Worm (Caenorhabditis elegans): ENCODE results near the gene F55G11.1.

DNA sequence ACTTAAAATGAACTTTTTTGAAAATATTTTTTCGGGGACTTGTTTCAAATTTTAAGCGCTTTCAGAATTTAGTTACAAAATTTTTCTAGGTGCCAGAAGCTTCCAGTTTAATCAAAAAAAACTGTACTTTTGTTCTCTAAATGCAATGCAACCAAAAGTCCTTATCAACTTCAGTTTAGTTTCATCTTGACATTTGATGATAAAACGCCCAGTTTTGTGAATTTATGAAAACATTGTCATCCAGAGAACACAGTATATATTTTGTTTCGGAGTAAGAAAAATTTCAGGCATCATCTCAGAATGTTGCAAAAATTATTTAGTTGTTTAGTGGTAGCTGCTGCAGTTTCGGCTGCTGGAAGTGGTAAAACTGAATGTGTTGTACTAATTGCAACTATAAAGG is 11.3 kb upstream of the F55G11.1 start, which contains the start of gene F55G11.6:
- TF ChIP-seq ceh-28 (tag; optimal IDR thresholded peaks at IDR 0.05): no peak
- no peak for TF ChIP-seq lim-7 (GFP tag; IDR thresholded peaks at IDR 0.05)
